Fruit fly (Drosophila melanogaster) whole organism, prepupa: ENCODE results near the gene mRpS30.

Experiments used
- CG6276 ChIP-seq: fragments of 200-800 bp; sonication (Bioruptor generic); optimal IDR thresholded peaks from 2 replicates; lab custom pipeline; 2017; ENCODE audit warnings: missing biosample characterization, mild to moderate bottlenecking, missing genetic modification characterization
- CG6792 ChIP-seq: fragments of 200-800 bp; sonication (Bioruptor generic); optimal IDR thresholded peaks from 3 replicates; lab custom pipeline; 2016; ENCODE audit warnings: missing biosample characterization, missing genetic modification characterization
- Hr38 ChIP-seq: sonication (Bioruptor generic); optimal IDR thresholded peaks from 2 replicates; lab custom pipeline; 2016; ENCODE audit warnings: missing biosample characterization, missing genetic modification characterization
- esn ChIP-seq: fragments of 200-800 bp; sonication (Bioruptor generic); optimal IDR thresholded peaks from 2 replicates; lab custom pipeline; 2016; ENCODE audit warnings: missing biosample characterization, mild to moderate bottlenecking, missing genetic modification characterization, moderate library complexity
- pdm3 ChIP-seq: fragments of 200-800 bp; sonication (Bioruptor generic); optimal IDR thresholded peaks from 3 replicates; lab custom pipeline; 2016; ENCODE audit warnings: missing biosample characterization, missing genetic modification characterization

DNA sequence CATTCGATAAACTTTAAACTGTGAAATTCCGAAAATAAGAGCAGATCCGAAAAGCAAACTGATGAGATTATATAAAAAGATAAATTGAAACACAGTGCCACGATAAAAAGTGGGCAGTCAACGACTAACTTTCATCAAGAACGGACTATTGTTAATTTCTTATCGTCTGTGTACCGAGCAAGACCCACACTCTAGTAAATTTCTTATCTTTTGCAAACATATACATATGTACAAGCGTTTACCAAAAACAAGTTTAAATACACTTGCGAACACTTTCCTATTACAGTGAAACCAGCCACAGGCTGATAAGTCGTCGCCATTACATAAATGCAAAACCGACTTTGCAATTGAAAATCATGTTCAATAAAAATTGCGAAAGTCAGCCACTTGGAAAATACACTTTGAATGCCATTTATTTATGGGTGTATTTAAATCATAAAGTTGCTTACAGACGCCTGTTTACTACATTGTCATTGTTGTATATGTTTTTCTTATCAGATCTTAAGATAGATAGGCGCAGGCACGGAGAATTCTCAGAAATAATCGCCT is 27.1 kb upstream of the mRpS30 start:
- TF ChIP-seq CG6792 (GFP tag; lab: Kevin White, UChicago) (no peak), Hr38 (GFP tag; lab: Kevin White, UChicago) (no peak), pdm3 (GFP tag; lab: Kevin White, UChicago) (no peak), CG6276 (no peak), esn (no peak)
